Worm (Caenorhabditis elegans): ENCODE data around the gene lmbr-1.

DNA sequence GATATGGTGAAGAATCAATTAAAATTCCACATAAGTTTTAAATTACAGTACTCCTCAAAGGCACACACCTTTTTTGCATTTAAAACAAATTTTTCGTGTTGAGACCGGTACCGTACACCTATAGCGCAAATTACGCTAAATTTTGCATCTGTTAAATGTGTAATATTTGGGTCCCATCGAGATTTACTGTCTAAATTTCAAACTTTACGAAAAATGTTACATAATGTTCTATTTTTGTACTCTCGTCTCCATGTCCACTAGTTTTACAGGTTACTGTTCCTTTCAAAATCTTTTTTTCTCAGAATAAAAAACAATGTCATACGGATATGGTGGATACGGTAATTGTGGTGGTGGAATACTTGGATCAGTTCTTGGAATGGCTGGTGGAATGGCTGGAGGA, 26.4 kb downstream of the lmbr-1 start, which contains the start of gene ZK353.2:
- TF ChIP-seq T20F7.1 (GFP tag; optimal IDR thresholded peaks at IDR 0.05) (no peak), hlh-30 (tag; optimal IDR thresholded peaks at IDR 0.05; ENCODE audit: insufficient read depth) (no peak), nhr-77 (tag; optimal IDR thresholded peaks at IDR 0.05) (no peak), Y105C5A.15 (GFP tag; IDR thresholded peaks at IDR 0.05) (no peak)
